Worm (Caenorhabditis elegans): Measurements from ENCODE around the gene tsp-17.

- TF ChIP-seq hlh-30 (tag; optimal IDR thresholded peaks at IDR 0.05; ENCODE audit: insufficient read depth) = no peak
- TF ChIP-seq unc-62 (GFP tag; optimal IDR thresholded peaks at IDR 0.05 in 1 of 2) = no peak
- no peak for TF ChIP-seq unc-62 (tag; optimal IDR thresholded peaks at IDR 0.05)
- TF ChIP-seq set-16 (GFP tag; IDR thresholded peaks at IDR 0.05) = no peak
- TF ChIP-seq mxl-2 (GFP tag; conservative IDR thresholded peaks at IDR 0.05) = no peak
- TF ChIP-seq nhr-25 (tag; optimal IDR thresholded peaks at IDR 0.05; ENCODE audit: borderline replicate concordance, insufficient read depth) = no peak
- TF ChIP-seq F26F4.8 (GFP tag; conservative IDR thresholded peaks at IDR 0.05) = no peak
- TF ChIP-seq zag-1 (tag; optimal IDR thresholded peaks at IDR 0.05) = no peak
- no peak for TF ChIP-seq aly-2 (tag; optimal IDR thresholded peaks at IDR 0.05)
- TF ChIP-seq mep-1 (tag; optimal IDR thresholded peaks at IDR 0.05) = no peak
These were observed 26.3 kb upstream of the tsp-17 start, which contains the start of gene R11G1.11 for ce11 chrX:3654623-3655022.
